Fruit fly (Drosophila melanogaster) whole organism, pupa: ENCODE results near the gene anchor.

ENCODE experiments used
- CG10348 ChIP-seq: fragments of 200-800 bp; sonication (Bioruptor generic); IDR thresholded peaks from 2 replicates; pipeline ENCODE4 v1.3.6; 2022; ENCODE audit warnings: missing biosample characterization, missing genetic modification characterization
- CG14655 ChIP-seq: fragments of 200-800 bp; sonication (Bioruptor generic); optimal IDR thresholded peaks from 3 replicates; lab custom pipeline; 2017; ENCODE audit warnings: mild to moderate bottlenecking, missing biosample characterization, missing genetic modification reagents, missing genetic modification characterization
- CG34367 ChIP-seq: fragments of 200-800 bp; sonication (Bioruptor generic); optimal IDR thresholded peaks from 2 replicates; lab custom pipeline; 2018; ENCODE audit warnings: missing biosample characterization, mild to moderate bottlenecking, missing genetic modification characterization
- gl ChIP-seq: fragments of 200-800 bp; sonication (Bioruptor generic); optimal IDR thresholded peaks from 2 replicates; lab custom pipeline; 2018; ENCODE audit warnings: missing biosample characterization, mild to moderate bottlenecking, missing genetic modification characterization

DNA sequence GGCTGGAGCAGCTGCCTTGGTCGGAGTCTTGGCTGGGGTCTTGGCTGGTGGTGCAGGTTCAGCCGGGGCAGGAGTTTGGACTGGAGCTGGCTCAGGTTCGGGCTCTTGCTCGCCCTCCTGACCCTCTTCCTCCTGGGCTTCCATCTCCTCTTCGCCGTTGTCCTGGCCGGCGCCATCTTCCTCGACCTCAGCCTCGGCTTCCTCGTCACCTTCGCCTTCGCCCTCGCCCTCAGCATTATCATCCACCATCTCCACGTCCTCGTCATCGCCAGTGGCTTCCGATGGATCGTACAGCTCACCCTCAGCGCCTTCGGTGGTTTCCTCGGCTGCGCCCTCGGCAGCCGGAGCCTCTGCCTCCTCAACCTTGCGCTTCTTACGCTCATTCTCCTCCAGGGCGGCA lies 17.0 kb downstream of the anchor start:
- TF ChIP-seq gl (tag; lab: Kevin White, UChicago) (no peak), CG10348 (GFP tag; lab: Robert Waterston, UW) (no peak), CG34367 (no peak), CG14655 (GFP tag; lab: Kevin White, UChicago) (no peak)
